Worm (Caenorhabditis elegans) whole organism, L3 larva: ENCODE measurements around the gene lipl-8.

Source experiments
- aly-2 ChIP-seq: fragments of 150-350 bp; optimal IDR thresholded peaks from 2 replicates; lab custom pipeline; 2014; ENCODE audit warnings: missing biosample characterization, missing genetic modification characterization
- ama-1 ChIP-seq: fragments of 150-350 bp; optimal IDR thresholded peaks from 2 replicates; lab custom pipeline; 2018
- hmg-11 ChIP-seq: sonication (generic microtip); optimal IDR thresholded peaks from 2 replicates; lab custom pipeline; 2016; ENCODE audit warnings: missing genetic modification characterization, missing compliant biosample characterization
- lin-39 ChIP-seq: fragments of 150-350 bp; optimal IDR thresholded peaks from 2 replicates; lab custom pipeline; 2018; ENCODE audit warnings: missing biosample characterization, missing genetic modification reagents, missing genetic modification characterization
- nfya-1 ChIP-seq: sonication (generic microtip); optimal IDR thresholded peaks from 2 replicates; lab custom pipeline; 2017; ENCODE audit warnings: missing genetic modification characterization, mild to moderate bottlenecking, missing compliant biosample characterization, antibody characterized with exemption, moderate library complexity; ENCODE audit not compliant: insufficient read depth
- snpc-4 ChIP-seq: fragments of 150-350 bp; optimal IDR thresholded peaks from 2 replicates; lab custom pipeline; 2014; ENCODE audit warnings: missing biosample characterization, missing genetic modification characterization
- unc-39 ChIP-seq: sonication (generic microtip); optimal IDR thresholded peaks from 4 replicates; lab custom pipeline; 2017; ENCODE audit warnings: missing biosample characterization, missing genetic modification characterization
- unc-62 ChIP-seq: fragments of 150-350 bp; sonication (generic microtip); optimal IDR thresholded peaks from 4 replicates; lab custom pipeline; 2014; ENCODE audit warnings: missing biosample characterization, missing genetic modification reagents, missing genetic modification characterization
- ztf-11 ChIP-seq: fragments of 150-350 bp; optimal IDR thresholded peaks from 2 replicates; lab custom pipeline; 2014; ENCODE audit warnings: missing biosample characterization, missing genetic modification characterization

DNA sequence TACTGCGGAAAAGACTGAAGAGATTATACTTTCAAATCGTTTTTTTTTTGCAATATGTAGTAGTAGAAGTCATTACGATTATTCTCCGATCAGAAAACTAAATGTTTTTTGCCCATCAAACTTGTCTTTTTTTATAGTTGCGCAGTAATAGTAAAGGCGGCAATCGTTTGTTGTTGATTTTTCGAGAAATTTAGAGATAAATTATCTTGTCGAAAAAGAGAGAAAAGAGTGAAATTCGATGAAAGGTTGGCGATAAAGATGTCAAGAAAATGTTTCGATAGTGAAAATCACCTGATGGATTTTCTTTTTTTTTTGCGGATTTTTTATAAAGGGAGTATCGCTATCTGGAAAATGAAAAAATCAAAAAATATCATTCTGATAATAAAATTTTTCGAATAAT, 40.0 kb upstream of the lipl-8 start:
- no peak for TF ChIP-seq unc-62 (GFP tag; lab: Kevin White, UChicago)
- TF ChIP-seq ztf-11: no peak
- TF ChIP-seq ama-1 (lab: Kevin White, UChicago): no peak
- TF ChIP-seq snpc-4 (tag; lab: Kevin White, UChicago): no peak
- no peak for TF ChIP-seq aly-2 (tag; lab: Kevin White, UChicago)
- no peak for TF ChIP-seq nfya-1 (tag; lab: Kevin White, UChicago)
- no peak for TF ChIP-seq unc-39 (tag; lab: Kevin White, UChicago)
- no peak for TF ChIP-seq lin-39
- TF ChIP-seq hmg-11 (tag; lab: Kevin White, UChicago): no peak
